Worm (Caenorhabditis elegans) whole organism, mixed stage, embryonic: ENCODE results near the gene gcy-7.

Source experiments
- ces-1 ChIP-seq: fragments of 150-350 bp; optimal IDR thresholded peaks from 2 replicates; lab custom pipeline; 2014; ENCODE audit warnings: missing biosample characterization, missing genetic modification reagents, missing genetic modification characterization
- elt-1 ChIP-seq: sonication (generic microtip); optimal IDR thresholded peaks from 2 replicates; lab custom pipeline; 2017; ENCODE audit warnings: missing genetic modification characterization, mild to moderate bottlenecking, missing compliant biosample characterization, antibody characterized with exemption, moderate library complexity, borderline replicate concordance; ENCODE audit not compliant: insufficient read depth
- ham-2 ChIP-seq: fragments of 200-800 bp; sonication (Bioruptor generic); optimal IDR thresholded peaks from 2 replicates; lab custom pipeline; 2018; ENCODE audit warnings: mild to moderate bottlenecking, missing genetic modification characterization, missing compliant biosample characterization
- lin-32 ChIP-seq: fragments of 200-800 bp; sonication (Bioruptor generic); optimal IDR thresholded peaks from 2 replicates; lab custom pipeline; 2018; ENCODE audit warnings: mild to moderate bottlenecking, missing genetic modification characterization, missing compliant biosample characterization
- lsy-2 ChIP-seq: fragments of 150-350 bp; optimal IDR thresholded peaks from 2 replicates; lab custom pipeline; 2014; ENCODE audit warnings: missing biosample characterization, missing genetic modification characterization
- mab-5 ChIP-seq: fragments of 150-350 bp; optimal IDR thresholded peaks from 2 replicates; lab custom pipeline; 2014; ENCODE audit warnings: missing biosample characterization, missing genetic modification characterization
- mep-1 ChIP-seq: fragments of 150-350 bp; optimal IDR thresholded peaks from 2 replicates; lab custom pipeline; 2017; ENCODE audit warnings: missing biosample characterization, missing genetic modification reagents, missing genetic modification characterization, inconsistent platforms
- mls-2 ChIP-seq: sonication (generic microtip); optimal IDR thresholded peaks from 2 replicates; lab custom pipeline; 2016; ENCODE audit warnings: mild to moderate bottlenecking, missing genetic modification characterization, moderate library complexity, missing compliant biosample characterization
- nhr-2 ChIP-seq: fragments of 150-350 bp; optimal IDR thresholded peaks from 2 replicates; lab custom pipeline; 2014; ENCODE audit warnings: missing biosample characterization, missing genetic modification characterization
- nhr-237 ChIP-seq: fragments of 150-350 bp; optimal IDR thresholded peaks from 2 replicates; lab custom pipeline; 2014; ENCODE audit warnings: missing biosample characterization, missing genetic modification characterization
- nhr-76 ChIP-seq: sonication (generic microtip); optimal IDR thresholded peaks from 2 replicates; lab custom pipeline; 2017; ENCODE audit warnings: missing biosample characterization, missing genetic modification characterization
- pha-4 ChIP-seq: fragments of 150-350 bp; optimal IDR thresholded peaks from 2 replicates; lab custom pipeline; 2018; ENCODE audit warnings: missing biosample characterization, missing genetic modification reagents, missing genetic modification characterization
- sptf-1 ChIP-seq: sonication (generic microtip); optimal IDR thresholded peaks from 2 replicates; lab custom pipeline; 2017; ENCODE audit warnings: mild to moderate bottlenecking, missing genetic modification characterization, moderate library complexity, missing compliant biosample characterization
- tbx-8 ChIP-seq: fragments of 200-800 bp; sonication (Bioruptor generic); optimal IDR thresholded peaks from 2 replicates; lab custom pipeline; 2018; ENCODE audit warnings: mild to moderate bottlenecking, missing genetic modification characterization, moderate library complexity, missing compliant biosample characterization
- unc-120 ChIP-seq: sonication (generic microtip); optimal IDR thresholded peaks from 2 replicates; lab custom pipeline; 2017; ENCODE audit warnings: missing genetic modification characterization, missing compliant biosample characterization; ENCODE audit not compliant: poor library complexity, severe bottlenecking
- unc-39 ChIP-seq: fragments of 150-350 bp; optimal IDR thresholded peaks from 2 replicates; lab custom pipeline; 2014; ENCODE audit warnings: missing biosample characterization, missing genetic modification characterization
- zip-8 ChIP-seq: fragments of 150-350 bp; optimal IDR thresholded peaks from 2 replicates; lab custom pipeline; 2014; ENCODE audit warnings: missing biosample characterization, missing genetic modification characterization

gcy-7 gene

ce11 chrV:8434400-8434827 is 47.3 kb downstream of the gcy-7 start:
- TF ChIP-seq ces-1 (GFP tag; lab: Kevin White, UChicago) (no peak), unc-120 (no peak), pha-4 (tag; lab: Kevin White, UChicago) (no peak), lin-32 (no peak), unc-39 (tag; lab: Kevin White, UChicago) (no peak), nhr-2 (no peak), mls-2 (tag; lab: Kevin White, UChicago) (no peak), mep-1 (tag; lab: Kevin White, UChicago) (no peak), nhr-76 (tag; lab: Kevin White, UChicago) (no peak), sptf-1 (tag; lab: Kevin White, UChicago) (no peak), elt-1 (tag; lab: Kevin White, UChicago) (no peak), nhr-237 (tag; lab: Kevin White, UChicago) (no peak), ham-2 (no peak), lsy-2 (tag; lab: Kevin White, UChicago) (no peak), tbx-8 (GFP tag; lab: Kevin White, UChicago) (no peak)
- TF ChIP-seq, all 35 proteins: peak for 0

ce11 chrV:8435292-8435691 is 48.1 kb downstream of the gcy-7 start:
- TF ChIP-seq unc-39 (tag; lab: Kevin White, UChicago): no peak
- TF ChIP-seq zip-8 (tag; lab: Kevin White, UChicago): no peak
- no peak for TF ChIP-seq mab-5
- no peak for TF ChIP-seq elt-1 (tag; lab: Kevin White, UChicago)
- TF ChIP-seq ces-1 (GFP tag; lab: Kevin White, UChicago): peak; percentile 82

- TF ChIP-seq mep-1 (tag; lab: Kevin White, UChicago) (no peak), ces-1 (GFP tag; lab: Kevin White, UChicago) (peak; percentile 19)
These were observed 50.2 kb downstream of the gcy-7 start for ce11 chrV:8437358-8437757.
